Worm (Caenorhabditis elegans) whole organism, young adult: ENCODE data around the gene ZC196.5.

ENCODE experiments used
- B0019.2 ChIP-seq: fragments of 200-800 bp; sonication (Bioruptor generic); conservative IDR thresholded peaks from 2 replicates; pipeline ENCODE4 v1.3.6; 2022; ENCODE audit warnings: missing genetic modification reagents, missing genetic modification characterization, missing compliant biosample characterization
- B0336.3 ChIP-seq: fragments of 200-800 bp; sonication (Bioruptor generic); IDR thresholded peaks from 2 replicates; pipeline ENCODE4 v1.3.6; 2022; ENCODE audit warnings: missing genetic modification characterization, missing compliant biosample characterization
- F22D6.2 ChIP-seq: sonication (generic microtip); optimal IDR thresholded peaks from 2 replicates; lab custom pipeline; 2016; ENCODE audit warnings: mild to moderate bottlenecking, missing genetic modification characterization, missing compliant biosample characterization
- F33H1.4 ChIP-seq: fragments of 200-800 bp; sonication (Bioruptor generic); IDR thresholded peaks from 2 replicates; pipeline ENCODE4 v1.3.6; 2022; ENCODE audit warnings: missing genetic modification reagents, missing genetic modification characterization, missing compliant biosample characterization
- F39B2.1 ChIP-seq: fragments of 200-800 bp; sonication (Bioruptor generic); IDR thresholded peaks from 2 replicates; pipeline ENCODE4 v1.3.6; 2022; ENCODE audit warnings: missing genetic modification reagents, missing genetic modification characterization, missing compliant biosample characterization
- F52B5.7 ChIP-seq: sonication (generic microtip); optimal IDR thresholded peaks from 2 replicates; lab custom pipeline; 2016; ENCODE audit warnings: mild to moderate bottlenecking, missing genetic modification characterization, missing compliant biosample characterization
- F55B11.4 ChIP-seq: sonication (generic microtip); optimal IDR thresholded peaks from 2 replicates; lab custom pipeline; 2016; ENCODE audit warnings: missing compliant biosample characterization, missing genetic modification characterization, borderline replicate concordance; ENCODE audit not compliant: insufficient read depth
- F57A8.1 ChIP-seq: fragments of 200-800 bp; sonication (Bioruptor generic); optimal IDR thresholded peaks from 2 replicates; lab custom pipeline; 2018; ENCODE audit warnings: mild to moderate bottlenecking, missing genetic modification characterization, moderate library complexity, missing compliant biosample characterization
- K11D2.4 ChIP-seq: fragments of 200-800 bp; sonication (Bioruptor generic); IDR thresholded peaks from 2 replicates; pipeline ENCODE4 v1.3.6; 2022; ENCODE audit warnings: missing genetic modification reagents, missing genetic modification characterization, missing compliant biosample characterization
- T07F8.4 ChIP-seq: sonication (generic microtip); optimal IDR thresholded peaks from 2 replicates; lab custom pipeline; 2016; ENCODE audit warnings: mild to moderate bottlenecking, missing genetic modification characterization, moderate library complexity, missing compliant biosample characterization
- Y56A3A.18 ChIP-seq: fragments of 200-800 bp; sonication (Bioruptor generic); IDR thresholded peaks from 2 replicates; pipeline ENCODE4 v1.3.6; 2022; ENCODE audit warnings: missing genetic modification reagents, missing genetic modification characterization, missing compliant biosample characterization
- akir-1 ChIP-seq: fragments of 200-800 bp; sonication (Bioruptor generic); optimal IDR thresholded peaks from 2 replicates; lab custom pipeline; 2018; ENCODE audit warnings: mild to moderate bottlenecking, missing genetic modification characterization, moderate library complexity, missing compliant biosample characterization
- attf-6 ChIP-seq: fragments of 200-800 bp; sonication (Bioruptor generic); IDR thresholded peaks from 2 replicates; pipeline ENCODE4 v1.3.6; 2022; ENCODE audit warnings: missing genetic modification reagents, missing genetic modification characterization, missing compliant biosample characterization
- bed-1 ChIP-seq: fragments of 200-800 bp; sonication (Bioruptor generic); IDR thresholded peaks from 2 replicates; pipeline ENCODE4 v1.3.6; 2022; ENCODE audit warnings: missing genetic modification reagents, missing genetic modification characterization, missing compliant biosample characterization
- ccch-3 ChIP-seq: fragments of 200-800 bp; sonication (Bioruptor generic); optimal IDR thresholded peaks from 2 replicates; lab custom pipeline; 2018; ENCODE audit warnings: mild to moderate bottlenecking, missing genetic modification characterization, missing compliant biosample characterization
- cebp-2 ChIP-seq: fragments of 200-800 bp; sonication (Bioruptor generic); IDR thresholded peaks from 2 replicates; pipeline ENCODE4 v1.3.6; 2022; ENCODE audit warnings: missing genetic modification characterization, missing compliant biosample characterization
- ceh-91 ChIP-seq: fragments of 200-800 bp; sonication (Bioruptor generic); IDR thresholded peaks from 2 replicates; pipeline ENCODE4 v1.3.6; 2022; ENCODE audit warnings: missing genetic modification reagents, missing genetic modification characterization, missing compliant biosample characterization
- die-1 ChIP-seq: sonication (generic microtip); optimal IDR thresholded peaks from 2 replicates; lab custom pipeline; 2016; ENCODE audit warnings: missing genotype, mild to moderate bottlenecking, missing genetic modification characterization, missing compliant biosample characterization
- dpff-1 ChIP-seq: sonication (generic microtip); optimal IDR thresholded peaks from 2 replicates; lab custom pipeline; 2017; ENCODE audit warnings: mild to moderate bottlenecking, missing genetic modification characterization, missing compliant biosample characterization
- dpl-1 ChIP-seq: fragments of 150-350 bp; optimal IDR thresholded peaks from 2 replicates; lab custom pipeline; 2014; ENCODE audit warnings: missing biosample characterization, missing genetic modification reagents, missing genetic modification characterization
- egl-18 ChIP-seq: fragments of 200-800 bp; sonication (Bioruptor generic); IDR thresholded peaks from 2 replicates; pipeline ENCODE4 v1.3.6; 2022; ENCODE audit warnings: missing genetic modification reagents, missing genetic modification characterization, missing compliant biosample characterization
- ekl-4 ChIP-seq: fragments of 200-800 bp; sonication (Bioruptor generic); IDR thresholded peaks from 2 replicates; pipeline ENCODE4 v1.3.6; 2022; ENCODE audit warnings: missing genetic modification reagents, missing genetic modification characterization, missing compliant biosample characterization
- him-1 ChIP-seq: sonication (generic microtip); optimal IDR thresholded peaks from 2 replicates; lab custom pipeline; 2016; ENCODE audit warnings: missing genotype, missing genetic modification reagents, missing genetic modification characterization, missing compliant biosample characterization
- let-526 ChIP-seq: fragments of 200-800 bp; sonication (Bioruptor generic); IDR thresholded peaks from 2 replicates; pipeline ENCODE4 v1.3.6; 2022; ENCODE audit warnings: missing genetic modification reagents, missing genetic modification characterization, missing compliant biosample characterization
- lsl-1 ChIP-seq: fragments of 200-800 bp; sonication (Bioruptor generic); optimal IDR thresholded peaks from 2 replicates; lab custom pipeline; 2018; ENCODE audit warnings: mild to moderate bottlenecking, missing genetic modification characterization, moderate library complexity, missing compliant biosample characterization
- madf-10 ChIP-seq: sonication (generic microtip); optimal IDR thresholded peaks from 2 replicates; lab custom pipeline; 2016; ENCODE audit warnings: mild to moderate bottlenecking, missing genetic modification characterization, missing compliant biosample characterization
- madf-3 ChIP-seq: fragments of 200-800 bp; sonication (Bioruptor generic); IDR thresholded peaks from 2 replicates; pipeline ENCODE4 v1.3.6; 2022; ENCODE audit warnings: missing genetic modification reagents, missing genetic modification characterization, missing compliant biosample characterization
- mcd-1 ChIP-seq: fragments of 200-800 bp; sonication (Bioruptor generic); IDR thresholded peaks from 2 replicates; pipeline ENCODE4 v1.3.6; 2022; ENCODE audit warnings: missing genetic modification reagents, missing genetic modification characterization, missing compliant biosample characterization
- mes-4 ChIP-seq: sonication (generic microtip); optimal IDR thresholded peaks from 2 replicates; lab custom pipeline; 2016; ENCODE audit warnings: missing genotype, missing genetic modification characterization, missing compliant biosample characterization
- nhr-27 ChIP-seq: fragments of 200-800 bp; sonication (Bioruptor generic); optimal IDR thresholded peaks from 2 replicates; lab custom pipeline; 2018; ENCODE audit warnings: mild to moderate bottlenecking, missing genetic modification characterization, moderate library complexity, missing compliant biosample characterization
- pha-4 ChIP-seq: fragments of 150-350 bp; sonication (generic microtip); optimal IDR thresholded peaks from 2 replicates; lab custom pipeline; 2014; ENCODE audit warnings: missing biosample characterization, missing genetic modification reagents, missing genetic modification characterization
- repo-1 ChIP-seq: sonication (generic microtip); optimal IDR thresholded peaks from 2 replicates; lab custom pipeline; 2017; ENCODE audit warnings: mild to moderate bottlenecking, missing genetic modification characterization, missing compliant biosample characterization
- sea-2 ChIP-seq: fragments of 200-800 bp; sonication (Bioruptor generic); IDR thresholded peaks from 2 replicates; pipeline ENCODE4 v1.3.6; 2022; ENCODE audit warnings: missing genetic modification characterization, missing compliant biosample characterization
- snpc-1.1 ChIP-seq: sonication (generic microtip); optimal IDR thresholded peaks from 2 replicates; lab custom pipeline; 2017; ENCODE audit warnings: missing genetic modification characterization, mild to moderate bottlenecking, missing compliant biosample characterization, antibody characterized with exemption, moderate library complexity, missing genotype, missing genetic modification reagents; ENCODE audit not compliant: insufficient read depth
- somi-1 ChIP-seq: fragments of 200-800 bp; sonication (Bioruptor generic); optimal IDR thresholded peaks from 2 replicates; lab custom pipeline; 2018; ENCODE audit warnings: mild to moderate bottlenecking, missing genetic modification characterization, missing compliant biosample characterization
- sptf-2 ChIP-seq: fragments of 200-800 bp; sonication (Bioruptor generic); optimal IDR thresholded peaks from 2 replicates; lab custom pipeline; 2018; ENCODE audit warnings: mild to moderate bottlenecking, missing genetic modification characterization, missing compliant biosample characterization
- unc-62 ChIP-seq: fragments of 150-350 bp; optimal IDR thresholded peaks from 2 replicates; lab custom pipeline; 2014; ENCODE audit warnings: missing biosample characterization, missing genetic modification reagents, missing genetic modification characterization
- ztf-22 ChIP-seq: fragments of 200-800 bp; sonication (Bioruptor generic); optimal IDR thresholded peaks from 2 replicates; lab custom pipeline; 2018; ENCODE audit warnings: mild to moderate bottlenecking, missing genetic modification characterization, moderate library complexity, missing compliant biosample characterization
- ztf-25 ChIP-seq: fragments of 200-800 bp; sonication (Bioruptor generic); IDR thresholded peaks from 2 replicates; pipeline ENCODE4 v1.3.6; 2022; ENCODE audit warnings: missing genetic modification reagents, missing genetic modification characterization, missing compliant biosample characterization
- ztf-3 ChIP-seq: fragments of 200-800 bp; sonication (Bioruptor generic); optimal IDR thresholded peaks from 2 replicates; lab custom pipeline; 2018; ENCODE audit warnings: mild to moderate bottlenecking, missing genetic modification characterization, missing compliant biosample characterization
- ztf-6 ChIP-seq: fragments of 200-800 bp; sonication (Bioruptor generic); IDR thresholded peaks from 2 replicates; pipeline ENCODE4 v1.3.6; 2022; ENCODE audit warnings: missing genetic modification reagents, missing genetic modification characterization, missing compliant biosample characterization

ZC196.5 gene

DNA sequence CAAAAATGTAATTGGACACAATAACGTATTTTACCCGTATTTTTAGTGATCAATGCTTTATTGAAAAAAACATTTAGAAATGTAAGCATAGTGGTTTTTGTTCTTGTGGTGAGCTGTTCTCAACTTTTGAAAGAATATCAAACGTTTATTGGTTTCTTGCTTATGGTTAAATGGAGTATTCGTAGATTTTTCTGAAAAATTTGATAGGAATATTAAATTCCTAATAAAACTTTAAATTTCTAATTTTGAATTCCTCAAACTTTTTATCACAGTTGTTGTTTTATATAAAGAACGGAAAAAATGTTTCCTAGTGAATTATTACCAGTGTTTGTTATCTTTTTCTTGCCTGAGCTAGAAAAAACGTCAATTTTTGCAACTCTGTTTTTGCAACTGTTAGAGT is 24.2 kb downstream of the ZC196.5 start, which contains the start of gene B0507.5:
TSS of gene B0507.5 (plus strand) at position 301 of the 400 bp plus-strand sequence.
- no peak for TF ChIP-seq F52B5.7 (tag; lab: Kevin White, UChicago)
- no peak for TF ChIP-seq F39B2.1
- TF ChIP-seq F33H1.4: no peak
- no peak for TF ChIP-seq B0336.3 (GFP tag; lab: Robert Waterston, UW)
- no peak for TF ChIP-seq bed-1 (GFP tag; lab: Robert Waterston, UW)
- TF ChIP-seq mes-4 (tag; lab: Kevin White, UChicago): no peak
- TF ChIP-seq ztf-25: no peak
- TF ChIP-seq dpl-1 (GFP tag; lab: Kevin White, UChicago): no peak
- TF ChIP-seq F22D6.2 (tag; lab: Kevin White, UChicago): no peak
- TF ChIP-seq ekl-4: no peak
- no peak for TF ChIP-seq ztf-22 (GFP tag; lab: Kevin White, UChicago)
- no peak for TF ChIP-seq unc-62 (GFP tag; lab: Kevin White, UChicago)
- TF ChIP-seq sea-2 (GFP tag; lab: Robert Waterston, UW): no peak
- TF ChIP-seq nhr-27: no peak
- TF ChIP-seq him-1 (tag; lab: Kevin White, UChicago): no peak

DNA sequence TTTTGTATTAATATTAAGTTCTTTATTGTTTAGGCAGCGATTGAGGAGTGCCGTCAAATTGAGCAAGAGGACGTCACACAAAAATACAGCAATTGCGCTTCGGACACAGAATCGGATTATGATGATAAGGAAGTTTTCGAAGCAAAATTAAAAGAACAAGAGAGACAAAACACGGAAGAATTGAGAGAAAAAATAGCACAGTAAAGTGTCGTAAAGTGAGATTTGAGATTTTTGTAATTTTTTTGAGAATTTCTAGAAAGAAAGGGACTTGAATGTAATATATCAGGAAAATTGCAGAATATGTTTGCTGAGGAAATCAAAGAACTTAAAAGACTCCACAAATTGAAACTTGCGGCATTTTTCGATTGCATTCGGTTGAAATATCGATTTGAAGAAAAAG is 25.5 kb downstream of the ZC196.5 start, which contains the start of gene B0507.4:
TSS of gene B0507.4 (plus strand) at position 301 of the 400 bp plus-strand sequence.
- TF ChIP-seq cebp-2 (GFP tag; lab: Robert Waterston, UW) (no peak), mcd-1 (no peak), lsl-1 (GFP tag; lab: Kevin White, UChicago) (no peak), akir-1 (GFP tag; lab: Kevin White, UChicago) (no peak), let-526 (GFP tag; lab: Robert Waterston, UW) (no peak), ztf-6 (GFP tag; lab: Robert Waterston, UW) (no peak), F57A8.1 (GFP tag; lab: Kevin White, UChicago) (no peak), repo-1 (tag; lab: Kevin White, UChicago) (no peak), snpc-1.1 (tag; lab: Kevin White, UChicago) (no peak), pha-4 (tag; lab: Kevin White, UChicago) (no peak), Y56A3A.18 (GFP tag; lab: Robert Waterston, UW) (no peak), F55B11.4 (tag; lab: Kevin White, UChicago) (no peak), dpff-1 (tag; lab: Kevin White, UChicago) (no peak), madf-10 (no peak), dpl-1 (GFP tag; lab: Kevin White, UChicago) (no peak), K11D2.4 (GFP tag; lab: Robert Waterston, UW) (no peak), ccch-3 (no peak), F33H1.4 (no peak), sptf-2 (GFP tag; lab: Kevin White, UChicago) (no peak), egl-18 (GFP tag; lab: Robert Waterston, UW) (no peak)

DNA sequence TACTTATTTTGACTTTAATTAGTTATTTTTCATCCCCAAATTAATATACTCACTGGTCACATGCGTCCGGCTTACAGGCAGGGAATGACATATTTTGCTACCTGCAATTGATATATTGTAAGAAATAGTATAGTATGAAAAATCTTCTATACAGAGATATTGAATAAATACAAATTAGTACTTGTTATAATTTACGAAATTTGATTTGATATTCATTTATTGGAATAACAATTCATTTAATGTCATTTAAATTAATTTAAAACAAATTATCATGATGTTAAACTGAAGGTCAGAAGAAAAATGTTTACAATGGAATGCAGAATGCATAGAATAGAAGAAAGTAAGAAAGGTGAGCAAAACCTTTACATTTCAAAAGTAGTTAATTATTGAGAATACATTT is 29.4 kb downstream of the ZC196.5 start, which contains the start of gene B0507.7:
TSS of gene B0507.7 (minus strand) at position 101 of the 400 bp plus-strand sequence.
- TF ChIP-seq somi-1 (GFP tag; lab: Kevin White, UChicago) (no peak), F22D6.2 (tag; lab: Kevin White, UChicago) (no peak), attf-6 (GFP tag; lab: Robert Waterston, UW) (no peak), nhr-27 (no peak)
- TF ChIP-seq, all 124 proteins: peak for 0

DNA sequence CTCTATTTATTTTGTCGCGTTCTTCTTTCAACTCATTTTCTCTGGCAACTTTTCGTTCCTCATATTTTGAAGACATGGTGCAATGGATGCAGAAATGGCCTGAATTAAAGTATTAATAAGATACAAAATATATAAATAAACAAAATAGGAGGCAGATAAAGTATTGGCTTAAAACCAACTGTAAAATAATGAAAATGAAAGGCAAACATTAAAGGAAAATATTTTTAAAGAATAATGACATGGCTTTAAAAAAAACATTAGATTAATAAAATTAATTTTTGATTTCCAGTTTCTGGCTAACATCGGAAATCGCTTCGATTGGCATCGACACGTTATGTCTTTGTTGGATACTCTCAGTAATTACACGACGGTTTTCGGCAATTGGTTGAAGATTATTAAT is 31.2 kb downstream of the ZC196.5 start, which contains the start of gene ddn-1:
TSS of gene ddn-1 (minus strand) at position 101 of the 400 bp plus-strand sequence.
- TF ChIP-seq B0019.2 (GFP tag; lab: Robert Waterston, UW): no peak
- TF ChIP-seq T07F8.4: no peak
- no peak for TF ChIP-seq madf-3
- TF ChIP-seq ceh-91 (GFP tag; lab: Robert Waterston, UW): no peak
- no peak for TF ChIP-seq F55B11.4 (tag; lab: Kevin White, UChicago)
- TF ChIP-seq ztf-3: no peak
- no peak for TF ChIP-seq die-1 (tag; lab: Kevin White, UChicago)
